Worm (Caenorhabditis elegans): Measurements from ENCODE around the gene gst-36.
A peak's percentile ranks its signal among the peaks of the same experiment; 100 is the strongest.

The gst-36 gene

DNA sequence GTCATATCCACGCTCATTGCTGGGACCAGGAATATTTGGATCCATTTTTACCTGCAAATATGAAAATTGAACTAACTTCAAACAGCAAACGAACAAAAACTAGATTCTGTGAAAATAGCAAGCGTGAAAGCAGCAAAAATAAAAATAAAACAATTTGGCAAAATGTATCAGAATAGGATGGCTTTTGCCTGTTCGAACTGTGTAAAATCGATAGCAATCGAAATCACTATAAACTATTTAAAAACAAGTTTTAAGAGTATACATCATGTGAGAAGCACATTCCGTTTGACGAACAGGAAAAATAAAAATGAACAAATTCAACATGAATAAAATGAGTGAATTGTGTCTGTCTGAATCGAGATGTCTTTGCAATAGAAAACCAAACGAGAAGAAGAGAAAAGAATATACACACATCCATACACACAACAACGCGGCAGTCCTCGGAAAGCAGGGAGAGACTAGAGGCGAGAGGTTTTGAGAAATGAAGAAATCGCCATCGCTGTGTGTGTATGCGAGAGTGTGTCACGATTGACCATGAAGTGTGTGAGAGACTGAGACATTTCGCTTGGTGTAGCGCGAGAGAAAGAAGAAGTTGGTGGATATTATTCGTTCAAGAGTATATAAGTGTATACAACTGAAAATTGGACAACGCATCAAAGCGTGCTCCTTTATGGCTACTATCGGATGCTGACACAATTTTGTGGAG lies 36.8 kb upstream of the gst-36 start, which contains the start of gene phf-34 (continued):
- TF ChIP-seq lin-39 (tag; optimal IDR thresholded peaks at IDR 0.05) = no peak
- peak; percentile 68 for TF ChIP-seq mep-1 (tag; optimal IDR thresholded peaks at IDR 0.05)
- TF ChIP-seq snpc-4 (tag; optimal IDR thresholded peaks at IDR 0.05) = peak; percentile 32
- no peak for TF ChIP-seq rnt-1 (tag; optimal IDR thresholded peaks at IDR 0.05)
- peak; percentile 63 for TF ChIP-seq fkh-8 (tag; optimal IDR thresholded peaks at IDR 0.05)
- peak; percentile 54 for TF ChIP-seq fkh-10 (GFP tag; optimal IDR thresholded peaks at IDR 0.05)
- peak; percentile 64 for TF ChIP-seq nhr-71 (tag; optimal IDR thresholded peaks at IDR 0.05)

DNA sequence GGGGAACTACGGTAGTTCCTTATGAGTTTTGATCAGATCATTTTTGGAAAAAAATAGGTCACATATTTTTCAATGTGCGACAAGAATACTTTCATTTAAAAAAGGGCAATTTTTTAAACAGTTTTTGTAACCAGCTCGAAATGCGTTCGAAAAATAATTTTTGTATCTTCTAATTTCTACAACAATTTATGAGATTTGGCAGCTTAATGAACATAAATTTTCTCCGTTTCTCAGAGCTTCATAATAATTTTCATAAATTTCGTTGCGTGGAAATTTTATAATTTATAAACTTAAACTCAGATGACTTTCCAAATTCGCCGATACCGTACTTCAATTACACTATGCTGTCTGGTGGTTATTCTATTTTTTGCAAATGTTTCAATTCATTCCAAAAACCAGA lies 32.1 kb upstream of the gst-36 start, which contains the start of gene F21G4.3:
Gene F21G4.3 (plus strand): TSS at position 301 of the 400 bp plus-strand sequence.
- no peak for TF ChIP-seq egl-27 (tag; optimal IDR thresholded peaks at IDR 0.05)
- TF ChIP-seq F16B12.6 (tag; optimal IDR thresholded peaks at IDR 0.05) = no peak
- no peak for TF ChIP-seq irx-1 (tag; optimal IDR thresholded peaks at IDR 0.05)
- TF ChIP-seq isw-1 (GFP tag; IDR thresholded peaks at IDR 0.05) = no peak
- TF ChIP-seq nhr-12 (tag; optimal IDR thresholded peaks at IDR 0.05) = no peak
- no peak for TF ChIP-seq nhr-85 (tag)
- no peak for TF ChIP-seq ztf-11 (tag; optimal IDR thresholded peaks at IDR 0.05)
- TF ChIP-seq unc-98 (GFP tag; IDR thresholded peaks at IDR 0.05) = no peak
- no peak for TF ChIP-seq nhr-19 (GFP tag; conservative IDR thresholded peaks at IDR 0.05)
- TF ChIP-seq pag-3 (tag; optimal IDR thresholded peaks at IDR 0.05; ENCODE audit: borderline replicate concordance, insufficient read depth) = no peak

DNA sequence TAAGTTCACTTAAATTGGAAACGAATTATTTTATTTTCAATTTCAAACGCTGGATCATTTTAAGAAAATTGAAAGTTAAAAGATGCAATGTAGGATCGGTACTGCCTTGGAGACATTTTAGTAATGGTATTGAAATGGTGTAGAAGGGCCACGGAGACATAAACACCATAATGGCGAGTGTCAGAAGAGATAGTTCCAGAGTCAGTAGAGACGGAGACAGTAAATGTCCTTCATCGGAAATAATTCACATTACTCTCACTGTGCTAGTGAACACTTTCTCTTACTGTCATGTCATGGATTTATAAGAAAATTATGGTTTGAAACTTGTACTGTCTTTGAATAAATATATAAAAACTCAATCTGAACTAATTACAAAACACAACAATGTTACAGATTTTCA lies 30.3 kb upstream of the gst-36 start:
- TF ChIP-seq nhr-85 (tag) (peak; percentile 73), tbx-2 (tag; optimal IDR thresholded peaks at IDR 0.05) (no peak), lin-14 (GFP tag; optimal IDR thresholded peaks at IDR 0.05) (peak; percentile 59), blmp-1 (tag; optimal IDR thresholded peaks at IDR 0.05) (peak; percentile 87), unc-130 (tag; optimal IDR thresholded peaks at IDR 0.05) (no peak)

DNA sequence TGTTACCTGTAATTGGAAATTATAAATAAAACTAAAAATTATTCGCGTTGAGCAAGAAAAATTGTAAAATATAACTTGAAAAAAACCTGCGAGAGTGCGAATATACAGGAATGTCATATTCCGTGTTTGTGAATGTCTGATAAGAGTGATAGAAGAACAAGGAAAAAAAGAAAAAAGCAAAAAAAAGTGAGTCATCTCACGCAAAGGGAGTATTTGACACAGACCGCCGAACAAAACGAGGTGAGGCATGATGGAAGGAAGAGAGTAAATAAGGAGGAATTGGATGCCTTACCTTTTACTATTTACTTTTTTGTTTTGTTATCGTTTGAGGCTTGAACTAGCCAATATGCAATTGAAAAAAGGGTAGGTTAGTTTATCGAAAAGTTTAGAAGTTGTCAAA lies 29.6 kb upstream of the gst-36 start, which contains the start of gene F21G4.1:
Gene F21G4.1 (minus strand): TSS at position 6 of the 400 bp plus-strand sequence.
- TF ChIP-seq ceh-82 (tag; optimal IDR thresholded peaks at IDR 0.05) = no peak
- peak; percentile 13 for TF ChIP-seq elt-2 (tag; optimal IDR thresholded peaks at IDR 0.05)
- TF ChIP-seq lin-14 (GFP tag; optimal IDR thresholded peaks at IDR 0.05) = peak; percentile 13
- no peak for TF ChIP-seq sptf-1 (tag; optimal IDR thresholded peaks at IDR 0.05)

DNA sequence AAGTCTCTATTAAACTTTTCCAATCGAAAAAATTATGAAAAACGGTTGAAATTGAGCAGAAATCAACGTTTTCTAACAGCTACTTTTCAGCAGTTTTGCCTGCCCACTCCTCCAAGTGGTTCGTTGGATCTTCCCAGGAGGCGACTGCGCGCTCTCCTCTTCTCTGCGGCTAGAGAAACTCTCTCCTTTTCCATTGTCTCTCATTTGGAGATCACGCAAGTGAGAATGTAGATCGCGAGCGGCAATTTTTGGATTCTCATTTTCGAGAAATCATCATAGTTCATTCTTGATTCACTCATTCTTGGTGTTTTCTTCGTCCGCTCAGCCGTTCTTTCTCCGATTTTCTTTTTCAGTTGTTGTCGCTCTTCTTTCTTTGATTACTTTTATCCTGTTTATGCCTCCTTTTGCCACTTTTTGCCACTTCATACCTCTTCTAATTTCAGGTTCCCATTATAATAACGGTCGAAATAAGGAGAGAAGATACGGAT lies 21.1 kb upstream of the gst-36 start, which contains the start of gene mrp-4:
Gene mrp-4 (plus strand): TSS at position 438 of the 488 bp plus-strand sequence.
- TF ChIP-seq isw-1 (GFP tag; IDR thresholded peaks at IDR 0.05) = no peak
- TF ChIP-seq unc-30 (tag; optimal IDR thresholded peaks at IDR 0.05) = no peak
- TF ChIP-seq elt-2 (tag; optimal IDR thresholded peaks at IDR 0.05) = no peak

DNA sequence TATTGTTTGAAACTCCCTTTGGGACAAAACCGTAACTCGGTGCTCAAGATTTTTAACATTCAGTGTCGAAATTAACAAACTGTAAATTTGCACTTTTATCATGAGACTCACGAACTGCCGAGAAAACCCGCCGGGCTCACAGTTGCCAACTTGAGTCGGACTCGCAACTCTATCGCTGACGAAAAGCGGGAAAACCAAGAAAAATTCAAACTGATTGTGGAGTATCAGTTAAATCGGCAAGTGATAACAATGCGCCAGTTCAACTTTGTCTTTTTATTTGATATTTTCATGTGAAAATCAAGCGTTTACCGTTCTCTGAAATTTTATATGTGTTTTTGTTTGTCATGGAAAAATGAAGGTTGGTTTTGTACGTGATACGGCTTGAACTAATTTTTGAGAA lies 19.8 kb upstream of the gst-36 start:
- TF ChIP-seq swsn-7 (tag; optimal IDR thresholded peaks at IDR 0.05) (no peak), fkh-10 (GFP tag; optimal IDR thresholded peaks at IDR 0.05) (no peak), efl-1 (optimal IDR thresholded peaks at IDR 0.05) (no peak), efl-1 (GFP tag; optimal IDR thresholded peaks at IDR 0.05 in 1 of 2) (peak in 1 of 2 experiments; percentile 62), elt-2 (tag; optimal IDR thresholded peaks at IDR 0.05) (peak; percentile 55), mdl-1 (tag; optimal IDR thresholded peaks at IDR 0.05) (no peak), ztf-4 (tag; optimal IDR thresholded peaks at IDR 0.05) (no peak), unc-130 (tag; optimal IDR thresholded peaks at IDR 0.05) (no peak), sptf-1 (tag; optimal IDR thresholded peaks at IDR 0.05) (no peak), ces-1 (GFP tag; optimal IDR thresholded peaks at IDR 0.05) (no peak), ceh-82 (tag; optimal IDR thresholded peaks at IDR 0.05) (no peak), hpl-2 (GFP tag; optimal IDR thresholded peaks at IDR 0.05) (no peak), nhr-19 (GFP tag; conservative IDR thresholded peaks at IDR 0.05) (no peak), pax-3 (tag; optimal IDR thresholded peaks at IDR 0.05) (no peak)

Data from whole organism, L1 larva.